Worm (Caenorhabditis elegans): Measurements from ENCODE around the gene F28F5.4.

DNA sequence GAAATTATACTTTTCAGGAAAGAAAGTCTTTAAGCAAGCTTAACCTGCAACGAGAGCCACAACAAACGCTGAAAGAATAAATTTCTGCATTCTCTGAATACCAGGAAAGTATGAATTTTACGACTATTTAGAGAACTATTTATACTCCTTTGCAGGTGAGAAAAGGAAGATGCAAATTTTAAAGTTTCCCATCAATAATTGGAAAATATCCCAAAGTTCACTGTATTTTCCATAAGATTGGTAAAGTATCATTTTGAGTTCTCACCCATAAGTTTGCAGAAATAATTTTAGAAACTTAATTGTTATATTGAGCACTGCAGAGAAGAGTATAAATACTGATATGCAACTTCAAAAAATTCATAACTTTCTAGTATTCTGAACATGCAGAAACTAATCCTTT is 42.6 kb upstream of the F28F5.4 start, which contains the start of gene clec-158:
- no peak for TF ChIP-seq zag-1 (tag; optimal IDR thresholded peaks at IDR 0.05)
- TF ChIP-seq ama-1 (optimal IDR thresholded peaks at IDR 0.05), result no peak

Data from whole organism, L2 larva.